Worm (Caenorhabditis elegans): ENCODE data around the gene magi-1.

ce11 chrIV:11743813-11744212, 29.0 kb downstream of the magi-1 start:
- TF ChIP-seq him-1 (tag; optimal IDR thresholded peaks at IDR 0.05) (no peak), W03F9.2 (tag; optimal IDR thresholded peaks at IDR 0.05) (no peak)

Data from whole organism, L4/young adult.